Worm (Caenorhabditis elegans) whole organism, L4/young adult: Measurements from ENCODE around the gene exp-1.

ENCODE experiments used
- dao-5 ChIP-seq: sonication (generic microtip); optimal IDR thresholded peaks from 2 replicates; lab custom pipeline; 2016; ENCODE audit warnings: missing genotype, missing genetic modification characterization, moderate library complexity, missing compliant biosample characterization
- him-1 ChIP-seq: sonication (generic microtip); optimal IDR thresholded peaks from 2 replicates; lab custom pipeline; 2016; ENCODE audit warnings: missing genotype, missing genetic modification reagents, missing genetic modification characterization, missing compliant biosample characterization

- TF ChIP-seq dao-5 (no peak), him-1 (tag; lab: Kevin White, UChicago) (no peak)
Observed at ce11 chrII:6192484-6192883, 31.6 kb upstream of the exp-1 start, which contains the start of gene cpb-2.
